Worm (Caenorhabditis elegans) whole organism, L4 larva: ENCODE data around the gene skr-19.

ENCODE experiments used
- F10B5.3 ChIP-seq: sonication (generic microtip); optimal IDR thresholded peaks from 2 replicates; lab custom pipeline; 2016; ENCODE audit warnings: mild to moderate bottlenecking, missing genetic modification characterization, missing compliant biosample characterization
- daf-8 ChIP-seq: fragments of 200-800 bp; sonication (Bioruptor generic); IDR thresholded peaks from 2 replicates; pipeline ENCODE4 v1.3.6; 2022; ENCODE audit warnings: missing genetic modification characterization, missing compliant biosample characterization
- dpl-1 ChIP-seq: fragments of 150-350 bp; optimal IDR thresholded peaks from 2 replicates; lab custom pipeline; 2014; ENCODE audit warnings: missing biosample characterization, missing genetic modification reagents, missing genetic modification characterization
- fos-1 ChIP-seq: fragments of 150-350 bp; optimal IDR thresholded peaks from 2 replicates; lab custom pipeline; 2014; ENCODE audit warnings: missing biosample characterization, missing genetic modification characterization
- lin-15B ChIP-seq: fragments of 150-350 bp; sonication (generic microtip); optimal IDR thresholded peaks from 3 replicates; lab custom pipeline; 2014; ENCODE audit warnings: missing biosample characterization, missing genetic modification characterization
- nhr-77 ChIP-seq: fragments of 150-350 bp; optimal IDR thresholded peaks from 2 replicates; lab custom pipeline; 2014; ENCODE audit warnings: missing biosample characterization, missing genetic modification characterization
- skn-1 ChIP-seq: fragments of 150-350 bp; optimal IDR thresholded peaks from 2 replicates; lab custom pipeline; 2014; ENCODE audit warnings: missing biosample characterization, missing genetic modification characterization
- snpc-4 ChIP-seq: fragments of 150-350 bp; optimal IDR thresholded peaks from 2 replicates; lab custom pipeline; 2014; ENCODE audit warnings: missing biosample characterization, missing genetic modification characterization
- unc-62 ChIP-seq, 3 experiments: fragments of 150-350 bp in 1 of 3; sonication (generic microtip); optimal IDR thresholded peaks in 2 of 3; peaks in 1 of 3; 1 replicate in 1 of 3; 2 replicates in 2 of 3; lab custom pipeline; 2014 to 2017; ENCODE audit warnings: missing biosample characterization in 3 of 3, missing genetic modification characterization in 3 of 3, missing genetic modification reagents in 3 of 3, missing genotype in 1 of 3

- TF ChIP-seq lin-15B (tag; lab: Kevin White, UChicago) (no peak), daf-8 (GFP tag; lab: Robert Waterston, UW) (no peak), fos-1 (tag; lab: Kevin White, UChicago) (no peak), snpc-4 (no peak), skn-1 (tag; lab: Kevin White, UChicago) (no peak), nhr-77 (tag; lab: Kevin White, UChicago) (no peak), dpl-1 (GFP tag; lab: Kevin White, UChicago) (no peak), F10B5.3 (no peak), unc-62 (GFP tag; optimal IDR thresholded peaks at IDR 0.05 in 1 of 2; lab: Kevin White, UChicago) (no peak), unc-62 (tag; optimal IDR thresholded peaks at IDR 0.05; lab: Kevin White, UChicago) (no peak)
Measured at ce11 chrX:13178347-13178746, 46.2 kb downstream of the skr-19 start, which contains the start of gene nlp-3.
